Worm (Caenorhabditis elegans) whole organism, mixed stage, embryonic: ENCODE results near the gene sea-2.

Source experiments
- elt-3 ChIP-seq: fragments of 150-350 bp; optimal IDR thresholded peaks from 2 replicates; lab custom pipeline; 2014; ENCODE audit warnings: missing biosample characterization, missing genetic modification characterization
- lsy-2 ChIP-seq: fragments of 150-350 bp; optimal IDR thresholded peaks from 2 replicates; lab custom pipeline; 2014; ENCODE audit warnings: missing biosample characterization, missing genetic modification characterization
- nhr-237 ChIP-seq: fragments of 150-350 bp; optimal IDR thresholded peaks from 2 replicates; lab custom pipeline; 2014; ENCODE audit warnings: missing biosample characterization, missing genetic modification characterization
- pha-4 ChIP-seq: fragments of 150-350 bp; optimal IDR thresholded peaks from 2 replicates; lab custom pipeline; 2018; ENCODE audit warnings: missing biosample characterization, missing genetic modification reagents, missing genetic modification characterization
- unc-120 ChIP-seq: sonication (generic microtip); optimal IDR thresholded peaks from 2 replicates; lab custom pipeline; 2017; ENCODE audit warnings: missing genetic modification characterization, missing compliant biosample characterization; ENCODE audit not compliant: poor library complexity, severe bottlenecking

ce11 chrII:3913673-3914072 is 36.5 kb upstream of the sea-2 start:
- TF ChIP-seq pha-4 = no peak
- TF ChIP-seq unc-120 = no peak
- TF ChIP-seq nhr-237 (tag; lab: Kevin White, UChicago) = no peak
- TF ChIP-seq lsy-2 (tag; lab: Kevin White, UChicago) = no peak
- TF ChIP-seq elt-3 (tag; lab: Kevin White, UChicago) = no peak
